Fruit fly (Drosophila melanogaster): ENCODE results near the gene CG32576.
A peak's percentile ranks its signal among the peaks of the same experiment; 100 is the strongest.

CG32576 gene

DNA sequence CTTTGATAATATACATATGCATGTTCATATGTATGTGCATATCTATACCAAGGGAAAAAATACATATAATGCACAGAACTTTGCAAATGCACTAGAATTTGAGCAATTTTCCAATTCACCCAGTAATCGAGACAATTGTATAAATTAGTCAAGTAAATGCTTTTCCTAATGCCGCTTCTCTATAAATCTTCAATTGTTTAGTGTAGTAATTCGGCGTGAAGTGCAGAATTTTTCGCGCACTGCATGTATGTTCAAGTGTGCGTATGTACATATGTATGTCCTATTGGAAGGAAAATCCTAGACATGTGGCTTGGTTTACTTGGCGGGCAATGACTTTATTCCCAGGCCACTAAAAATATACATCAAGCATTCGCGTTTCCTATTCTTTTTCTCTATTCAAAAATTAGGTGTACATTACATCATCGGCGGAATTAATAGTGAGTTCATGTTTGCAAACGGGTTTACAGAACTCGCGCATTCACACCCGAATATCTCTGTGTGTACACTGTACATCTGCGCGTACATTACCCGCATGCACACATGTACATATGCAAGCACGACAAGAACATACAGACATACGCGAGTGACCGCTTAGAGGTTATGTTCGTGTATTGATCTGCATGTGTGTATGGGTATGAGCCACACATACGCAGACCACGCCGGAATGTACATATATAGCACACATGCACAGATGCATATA lies 30.7 kb upstream of the CG32576 start (continued):
- TF ChIP-seq slou (GFP tag; optimal IDR thresholded peaks at IDR 0.05): no peak
- TF ChIP-seq CG2199 (GFP tag; IDR thresholded peaks at IDR 0.05): peak; percentile 80; the same call in 2 of the 3 replicates
- TF ChIP-seq tap (tag; optimal IDR thresholded peaks at IDR 0.05): no peak
- TF ChIP-seq CG8281 (tag; optimal IDR thresholded peaks at IDR 0.05): no peak
- no peak for TF ChIP-seq CG9437 (GFP tag; optimal IDR thresholded peaks at IDR 0.05)
- TF ChIP-seq CG8359 (GFP tag; optimal IDR thresholded peaks at IDR 0.05; ENCODE audit: borderline replicate concordance): no peak
- TF ChIP-seq lmd (GFP tag; IDR thresholded peaks at IDR 0.05): peak; percentile 28; the same call in 1 of the 2 replicates
- TF ChIP-seq br (optimal IDR thresholded peaks at IDR 0.05): no peak
- no peak for TF ChIP-seq ftz-f1 (GFP tag; optimal IDR thresholded peaks at IDR 0.05)
- TF ChIP-seq trem (tag; optimal IDR thresholded peaks at IDR 0.05): no peak
- TF ChIP-seq pzg (GFP tag; optimal IDR thresholded peaks at IDR 0.05): peak; percentile 28
- TF ChIP-seq Jarid2 (GFP tag; optimal IDR thresholded peaks at IDR 0.05): no peak
- TF ChIP-seq CG10209 (GFP tag; optimal IDR thresholded peaks at IDR 0.05): no peak
- TF ChIP-seq eyg (GFP tag; optimal IDR thresholded peaks at IDR 0.05): no peak
- TF ChIP-seq yki (optimal IDR thresholded peaks at IDR 0.05): no peak
- no peak for TF ChIP-seq HLH3B (GFP tag; IDR thresholded peaks at IDR 0.05)
- TF ChIP-seq pnt (GFP tag; optimal IDR thresholded peaks at IDR 0.05): no peak
- TF ChIP-seq CG12744 (GFP tag; optimal IDR thresholded peaks at IDR 0.05): no peak
- TF ChIP-seq CG10543 (GFP tag; optimal IDR thresholded peaks at IDR 0.05): peak; percentile 65
- no peak for TF ChIP-seq Bdp1 (GFP tag; optimal IDR thresholded peaks at IDR 0.05)
- peak; percentile 78 for TF ChIP-seq onecut (GFP tag; IDR thresholded peaks at IDR 0.05)
- TF ChIP-seq NfI (GFP tag; optimal IDR thresholded peaks at IDR 0.05): no peak
- TF ChIP-seq Dip3 (GFP tag; optimal IDR thresholded peaks at IDR 0.05): no peak
- no peak for TF ChIP-seq sc (optimal IDR thresholded peaks at IDR 0.05)
- no peak for TF ChIP-seq sc (GFP tag; optimal IDR thresholded peaks at IDR 0.05)
- TF ChIP-seq ham (GFP tag; IDR thresholded peaks at IDR 0.05): no peak
- no peak for TF ChIP-seq CG14667 (GFP tag; IDR thresholded peaks at IDR 0.05)
- TF ChIP-seq Mrtf (GFP tag; IDR thresholded peaks at IDR 0.05): no peak
- no peak for TF ChIP-seq fd64A (GFP tag; optimal IDR thresholded peaks at IDR 0.05)
- no peak for TF ChIP-seq CG4424 (GFP tag; optimal IDR thresholded peaks at IDR 0.05)
- no peak for TF ChIP-seq CG4707 (GFP tag; optimal IDR thresholded peaks at IDR 0.05)
- no peak for TF ChIP-seq CG11504 (tag; optimal IDR thresholded peaks at IDR 0.05)
- no peak for TF ChIP-seq Atf3 (GFP tag; optimal IDR thresholded peaks at IDR 0.05)
- peak; percentile 49; the same call in 2 of the 3 replicates for TF ChIP-seq Opbp (GFP tag; IDR thresholded peaks at IDR 0.05; ENCODE audit: partially characterized antibody)
- peak; percentile 39 for TF ChIP-seq Deaf1 (tag; optimal IDR thresholded peaks at IDR 0.05)
- peak; percentile 28 for TF ChIP-seq lbe (GFP tag; optimal IDR thresholded peaks at IDR 0.05)
- TF ChIP-seq Fer2 (tag; optimal IDR thresholded peaks at IDR 0.05): no peak
- no peak for TF ChIP-seq gt (GFP tag; IDR thresholded peaks at IDR 0.05)
- no peak for TF ChIP-seq HLH54F (GFP tag; optimal IDR thresholded peaks at IDR 0.05)
- no peak for TF ChIP-seq CG8478 (optimal IDR thresholded peaks at IDR 0.05)
- TF ChIP-seq amos (GFP tag; IDR thresholded peaks at IDR 0.05; ENCODE audit: partially characterized antibody): no peak; the same call in 1 of the 2 replicates
- TF ChIP-seq tna (GFP tag; IDR thresholded peaks at IDR 0.05; ENCODE audit: partially characterized antibody): no peak
- no peak for TF ChIP-seq Gug (GFP tag; IDR thresholded peaks at IDR 0.05)
- TF ChIP-seq CG1233 (GFP tag; optimal IDR thresholded peaks at IDR 0.05): peak; percentile 7
- no peak for TF ChIP-seq hb (GFP tag; IDR thresholded peaks at IDR 0.05; ENCODE audit: partially characterized antibody)
- TF ChIP-seq toy (GFP tag; IDR thresholded peaks at IDR 0.05): no peak
- TF ChIP-seq ken (GFP tag; IDR thresholded peaks at IDR 0.05): no peak
- TF ChIP-seq D19A (tag; optimal IDR thresholded peaks at IDR 0.05): no peak
- no peak for TF ChIP-seq Chrac-16 (GFP tag; optimal IDR thresholded peaks at IDR 0.05)
- TF ChIP-seq Fer3 (tag; optimal IDR thresholded peaks at IDR 0.05): no peak
- peak; percentile 23; the same call in 1 of the 3 replicates for TF ChIP-seq z (GFP tag; IDR thresholded peaks at IDR 0.05)
- TF ChIP-seq abd-A (tag; optimal IDR thresholded peaks at IDR 0.05): no peak
